Worm (Caenorhabditis elegans) whole organism, L1 larva: ENCODE data around the gene clec-35.

Experiments used
- F16B12.6 ChIP-seq: fragments of 150-350 bp; optimal IDR thresholded peaks from 2 replicates; lab custom pipeline; 2014; ENCODE audit warnings: missing biosample characterization, missing genetic modification characterization
- Y116A8C.19 ChIP-seq: sonication (generic microtip); optimal IDR thresholded peaks from 2 replicates; lab custom pipeline; 2016; ENCODE audit warnings: missing compliant biosample characterization, missing genetic modification characterization, borderline replicate concordance
- aha-1 ChIP-seq: fragments of 150-350 bp; optimal IDR thresholded peaks from 2 replicates; lab custom pipeline; 2014; ENCODE audit warnings: missing biosample characterization, missing genetic modification characterization
- alr-1 ChIP-seq: fragments of 200-800 bp; sonication (Bioruptor generic); optimal IDR thresholded peaks from 2 replicates; lab custom pipeline; 2018; ENCODE audit warnings: borderline replicate concordance, mild to moderate bottlenecking, missing genetic modification characterization, missing compliant biosample characterization
- ama-1 ChIP-seq: fragments of 150-350 bp; optimal IDR thresholded peaks from 2 replicates; lab custom pipeline; 2014
- blmp-1 ChIP-seq: fragments of 150-350 bp; optimal IDR thresholded peaks from 2 replicates; lab custom pipeline; 2014; ENCODE audit warnings: missing biosample characterization, missing genetic modification characterization
- ceh-63 ChIP-seq: fragments of 200-800 bp; sonication (Bioruptor generic); optimal IDR thresholded peaks from 2 replicates; lab custom pipeline; 2018; ENCODE audit warnings: mild to moderate bottlenecking, missing genetic modification characterization, missing compliant biosample characterization
- ceh-8 ChIP-seq: fragments of 200-800 bp; sonication (Bioruptor generic); optimal IDR thresholded peaks from 2 replicates; lab custom pipeline; 2018; ENCODE audit warnings: mild to moderate bottlenecking, missing genetic modification characterization, moderate library complexity, missing compliant biosample characterization
- ceh-90 ChIP-seq: sonication (generic microtip); optimal IDR thresholded peaks from 2 replicates; lab custom pipeline; 2016; ENCODE audit warnings: missing genetic modification characterization, missing compliant biosample characterization
- dpl-1 ChIP-seq, 3 experiments: fragments of 150-350 bp in 2 of 3; sonication (generic microtip) in 1 of 3; optimal IDR thresholded peaks; 2 replicates each; lab custom pipeline; 2014 to 2017; ENCODE audit warnings: missing biosample characterization in 3 of 3, missing genetic modification characterization in 3 of 3, missing genetic modification reagents in 3 of 3
- dsc-1 ChIP-seq: sonication (generic microtip); optimal IDR thresholded peaks from 2 replicates; lab custom pipeline; 2016; ENCODE audit warnings: mild to moderate bottlenecking, missing genetic modification characterization, missing compliant biosample characterization
- efl-1 ChIP-seq, 4 experiments: fragments of 150-350 bp; optimal IDR thresholded peaks in 3 of 4; peaks in 1 of 4; 1 replicate in 1 of 4; 2 replicates in 3 of 4; lab custom pipeline; 2014; ENCODE audit warnings: missing biosample characterization in 2 of 4, missing genetic modification characterization in 2 of 4, missing genetic modification reagents in 2 of 4
- efl-3 ChIP-seq: fragments of 200-800 bp; sonication (Bioruptor generic); optimal IDR thresholded peaks from 2 replicates; lab custom pipeline; 2018; ENCODE audit warnings: mild to moderate bottlenecking, missing genetic modification characterization, missing compliant biosample characterization
- egl-13 ChIP-seq: sonication (generic microtip); optimal IDR thresholded peaks from 2 replicates; lab custom pipeline; 2016; ENCODE audit warnings: missing genotype, missing genetic modification reagents, missing genetic modification characterization, missing compliant biosample characterization
- egl-27 ChIP-seq, 2 experiments: fragments of 150-350 bp in 1 of 2; sonication (generic microtip); optimal IDR thresholded peaks; 3 replicates each; lab custom pipeline; 2017 to 2018; ENCODE audit warnings: missing biosample characterization in 2 of 2, missing genetic modification characterization in 2 of 2, missing genetic modification reagents in 2 of 2
- elt-3 ChIP-seq, 6 experiments: fragments of 150-350 bp in 1 of 6; sonication (generic microtip); optimal IDR thresholded peaks; 2 replicates each; lab custom pipeline; 2017 to 2018; ENCODE audit warnings: missing biosample characterization in 6 of 6, missing genetic modification characterization in 6 of 6, inconsistent platforms in 1 of 6
- fkh-10 ChIP-seq: sonication (generic microtip); optimal IDR thresholded peaks from 2 replicates; lab custom pipeline; 2017; ENCODE audit warnings: missing biosample characterization, missing genetic modification reagents, missing genetic modification characterization
- fkh-8 ChIP-seq: sonication (generic microtip); optimal IDR thresholded peaks from 2 replicates; lab custom pipeline; 2016; ENCODE audit warnings: mild to moderate bottlenecking, missing genetic modification characterization, missing compliant biosample characterization
- hlh-4 ChIP-seq: sonication (generic microtip); optimal IDR thresholded peaks from 2 replicates; lab custom pipeline; 2016; ENCODE audit warnings: mild to moderate bottlenecking, missing genetic modification characterization, missing compliant biosample characterization
- lin-14 ChIP-seq: fragments of 200-800 bp; sonication (Bioruptor generic); optimal IDR thresholded peaks from 2 replicates; lab custom pipeline; 2018; ENCODE audit warnings: mild to moderate bottlenecking, missing genetic modification characterization, moderate library complexity, missing compliant biosample characterization
- lin-15B ChIP-seq: fragments of 150-350 bp; sonication (generic microtip); optimal IDR thresholded peaks from 3 replicates; lab custom pipeline; 2014; ENCODE audit warnings: missing biosample characterization, missing genetic modification characterization
- lir-3 ChIP-seq: sonication (generic microtip); optimal IDR thresholded peaks from 2 replicates; lab custom pipeline; 2016; ENCODE audit warnings: mild to moderate bottlenecking, missing genetic modification characterization, moderate library complexity, missing compliant biosample characterization; ENCODE audit not compliant: poor library complexity
- lsy-2 ChIP-seq, 2 experiments: fragments of 150-350 bp; optimal IDR thresholded peaks; 2 replicates each; lab custom pipeline; 2014; ENCODE audit warnings: missing biosample characterization in 2 of 2, missing genetic modification characterization in 2 of 2
- mdl-1 ChIP-seq, 2 experiments: fragments of 150-350 bp; optimal IDR thresholded peaks; 2 replicates each; lab custom pipeline; 2014 to 2017; ENCODE audit warnings: missing biosample characterization in 2 of 2, missing genetic modification characterization in 2 of 2, inconsistent platforms in 1 of 2
- nhr-12 ChIP-seq: sonication (generic microtip); optimal IDR thresholded peaks from 2 replicates; lab custom pipeline; 2017; ENCODE audit warnings: missing biosample characterization, missing genetic modification characterization
- nhr-20 ChIP-seq: sonication (generic microtip); optimal IDR thresholded peaks from 2 replicates; lab custom pipeline; 2016; ENCODE audit warnings: mild to moderate bottlenecking, missing genetic modification characterization, missing compliant biosample characterization
- nhr-237 ChIP-seq: fragments of 150-350 bp; optimal IDR thresholded peaks from 2 replicates; lab custom pipeline; 2014; ENCODE audit warnings: missing biosample characterization, missing genetic modification characterization
- nhr-47 ChIP-seq: sonication (generic microtip); optimal IDR thresholded peaks from 2 replicates; lab custom pipeline; 2016; ENCODE audit warnings: mild to moderate bottlenecking, missing genetic modification characterization, moderate library complexity, missing compliant biosample characterization
- nhr-71 ChIP-seq: sonication (generic microtip); optimal IDR thresholded peaks from 2 replicates; lab custom pipeline; 2016; ENCODE audit warnings: mild to moderate bottlenecking, missing genetic modification characterization, moderate library complexity, missing compliant biosample characterization
- nhr-76 ChIP-seq: sonication (generic microtip); optimal IDR thresholded peaks from 2 replicates; lab custom pipeline; 2017; ENCODE audit warnings: missing biosample characterization, missing genetic modification characterization
- nhr-84 ChIP-seq: sonication (generic microtip); optimal IDR thresholded peaks from 2 replicates; lab custom pipeline; 2017; ENCODE audit warnings: missing biosample characterization, missing genetic modification characterization
- nhr-90 ChIP-seq: sonication (generic microtip); optimal IDR thresholded peaks from 2 replicates; lab custom pipeline; 2016; ENCODE audit warnings: mild to moderate bottlenecking, missing genetic modification characterization, missing compliant biosample characterization; ENCODE audit not compliant: poor library complexity
- pag-3 ChIP-seq: sonication (generic microtip); optimal IDR thresholded peaks from 2 replicates; lab custom pipeline; 2017; ENCODE audit warnings: missing genetic modification characterization, mild to moderate bottlenecking, missing compliant biosample characterization, antibody characterized with exemption, borderline replicate concordance; ENCODE audit not compliant: insufficient read depth
- snpc-4 ChIP-seq: fragments of 150-350 bp; optimal IDR thresholded peaks from 2 replicates; lab custom pipeline; 2014; ENCODE audit warnings: missing biosample characterization, missing genetic modification characterization
- sox-4 ChIP-seq: sonication (generic microtip); optimal IDR thresholded peaks from 2 replicates; lab custom pipeline; 2016; ENCODE audit warnings: missing genetic modification characterization, missing compliant biosample characterization
- sptf-1 ChIP-seq: fragments of 150-350 bp; optimal IDR thresholded peaks from 2 replicates; lab custom pipeline; 2014; ENCODE audit warnings: missing biosample characterization, missing genetic modification characterization
- sup-37 ChIP-seq: fragments of 200-800 bp; sonication (Bioruptor generic); optimal IDR thresholded peaks from 2 replicates; lab custom pipeline; 2018; ENCODE audit warnings: mild to moderate bottlenecking, missing genetic modification characterization, missing compliant biosample characterization
- tbx-2 ChIP-seq: sonication (generic microtip); optimal IDR thresholded peaks from 2 replicates; lab custom pipeline; 2016; ENCODE audit warnings: missing genetic modification characterization, missing compliant biosample characterization
- unc-30 ChIP-seq: sonication (generic microtip); optimal IDR thresholded peaks from 2 replicates; lab custom pipeline; 2017; ENCODE audit warnings: missing biosample characterization, missing genetic modification characterization
- unc-98 ChIP-seq: fragments of 200-800 bp; sonication (Bioruptor generic); IDR thresholded peaks from 2 replicates; pipeline ENCODE4 v1.3.6; 2022; ENCODE audit warnings: missing genetic modification characterization, missing compliant biosample characterization
- vab-15 ChIP-seq: sonication (generic microtip); optimal IDR thresholded peaks from 2 replicates; lab custom pipeline; 2017; ENCODE audit warnings: missing genotype, mild to moderate bottlenecking, missing genetic modification characterization, missing compliant biosample characterization
- zag-1 ChIP-seq: fragments of 150-350 bp; optimal IDR thresholded peaks from 2 replicates; lab custom pipeline; 2014; ENCODE audit warnings: missing biosample characterization, missing genetic modification characterization
- zip-4 ChIP-seq: fragments of 200-800 bp; sonication (Bioruptor generic); optimal IDR thresholded peaks from 2 replicates; lab custom pipeline; 2018; ENCODE audit warnings: mild to moderate bottlenecking, missing genetic modification characterization, moderate library complexity, missing compliant biosample characterization
- ztf-11 ChIP-seq, 2 experiments: sonication (generic microtip); optimal IDR thresholded peaks; 2 replicates each; lab custom pipeline; 2016 to 2017; ENCODE audit warnings: missing genetic modification characterization in 2 of 2, missing biosample characterization in 1 of 2, missing compliant biosample characterization in 1 of 2

Gene clec-35

DNA sequence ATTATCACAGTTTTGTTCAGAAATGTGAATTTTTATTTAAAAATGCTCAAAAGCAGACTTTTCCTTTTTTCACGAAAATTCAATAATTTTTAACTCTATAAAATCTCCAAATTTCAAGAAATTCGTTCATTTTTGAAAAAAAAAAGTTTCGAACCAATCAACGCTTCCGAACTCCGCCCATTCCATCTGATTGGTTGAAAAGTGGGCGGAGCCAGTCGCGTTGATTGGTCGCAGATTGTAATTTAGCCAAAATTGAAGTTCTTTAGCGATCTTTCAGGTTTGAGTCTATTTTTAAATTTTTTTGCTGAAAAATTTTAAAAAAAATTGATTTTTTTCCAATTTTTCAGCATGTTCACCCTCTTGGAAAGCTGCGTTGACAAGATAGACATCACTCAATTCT is 41.5 kb downstream of the clec-35 start:
- TF ChIP-seq sup-37 (GFP tag; lab: Kevin White, UChicago) (no peak), hlh-4 (tag; lab: Kevin White, UChicago) (no peak), fkh-8 (tag; lab: Kevin White, UChicago) (no peak), egl-27 (tag; optimal IDR thresholded peaks at IDR 0.05; lab: Kevin White, UChicago) (no peak), elt-3 (tag; optimal IDR thresholded peaks at IDR 0.05; lab: Kevin White, UChicago) (no peak), nhr-20 (tag; lab: Kevin White, UChicago) (no peak), nhr-71 (no peak), ceh-90 (tag; lab: Kevin White, UChicago) (no peak), snpc-4 (tag; lab: Kevin White, UChicago) (no peak), nhr-84 (no peak), fkh-10 (no peak), ceh-8 (no peak), nhr-47 (no peak), egl-13 (tag; lab: Kevin White, UChicago) (no peak), nhr-90 (tag; lab: Kevin White, UChicago) (no peak), zip-4 (GFP tag; lab: Kevin White, UChicago) (no peak), unc-30 (no peak), sptf-1 (tag; lab: Kevin White, UChicago) (no peak), nhr-237 (no peak)

DNA sequence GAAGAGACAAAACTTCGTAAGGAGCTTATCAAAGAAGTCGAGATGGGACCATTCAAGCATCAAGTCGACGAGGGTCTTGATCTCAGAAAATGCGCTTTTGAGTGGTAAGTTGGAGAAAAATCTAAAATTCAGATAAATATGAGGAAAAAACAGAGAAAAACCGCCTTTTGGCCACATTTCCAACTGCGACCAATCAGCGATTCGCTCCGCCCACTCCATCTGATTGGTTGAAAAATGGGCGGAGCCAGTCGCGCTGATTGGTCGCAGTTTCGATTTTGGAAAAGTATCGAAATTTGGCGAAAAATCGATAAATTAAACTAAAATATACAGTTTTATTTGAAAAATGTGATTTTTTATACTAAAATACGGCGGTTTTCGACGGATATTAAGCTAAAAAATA is 42.0 kb downstream of the clec-35 start:
- TF ChIP-seq alr-1 (no peak), Y116A8C.19 (tag; lab: Kevin White, UChicago) (no peak), dsc-1 (tag; lab: Kevin White, UChicago) (no peak), efl-3 (GFP tag; lab: Kevin White, UChicago) (no peak), lsy-2 (tag; optimal IDR thresholded peaks at IDR 0.05; lab: Kevin White, UChicago) (no peak), zag-1 (no peak), efl-1 (optimal IDR thresholded peaks at IDR 0.05; lab: Kevin White, UChicago) (no peak), efl-1 (GFP tag; optimal IDR thresholded peaks at IDR 0.05 in 1 of 2; lab: Kevin White, UChicago) (no peak), zip-4 (GFP tag; lab: Kevin White, UChicago) (no peak), ztf-11 (tag; optimal IDR thresholded peaks at IDR 0.05; lab: Kevin White, UChicago) (no peak), pag-3 (tag; lab: Kevin White, UChicago) (no peak), lir-3 (tag; lab: Kevin White, UChicago) (no peak), nhr-76 (tag; lab: Kevin White, UChicago) (no peak), tbx-2 (tag; lab: Kevin White, UChicago) (no peak), mdl-1 (tag; optimal IDR thresholded peaks at IDR 0.05; lab: Kevin White, UChicago) (no peak), nhr-90 (tag; lab: Kevin White, UChicago) (no peak), unc-30 (no peak), ama-1 (lab: Kevin White, UChicago) (no peak), lin-14 (GFP tag; lab: Kevin White, UChicago) (no peak)

DNA sequence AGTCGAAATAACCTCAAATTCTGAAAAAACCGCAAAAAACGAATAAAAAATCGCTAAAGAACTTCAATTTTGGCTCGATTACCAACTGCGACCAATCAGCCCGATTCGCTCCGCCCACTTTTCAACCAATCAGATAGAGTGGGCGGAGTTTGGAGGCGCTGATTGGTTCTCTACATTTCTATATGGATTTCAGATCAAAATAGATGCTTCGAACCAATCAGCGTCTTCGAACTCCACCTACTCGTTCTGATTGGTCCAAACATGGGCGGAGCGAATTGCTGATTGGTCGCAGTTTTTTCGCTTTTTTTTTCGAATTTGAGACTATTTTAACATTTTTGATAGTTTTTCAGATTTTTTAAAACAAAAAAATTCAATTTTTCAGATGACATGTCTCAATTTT is 45.7 kb downstream of the clec-35 start:
- no peak for TF ChIP-seq blmp-1
- TF ChIP-seq nhr-12 = no peak
- no peak for TF ChIP-seq aha-1 (tag; lab: Kevin White, UChicago)
- TF ChIP-seq unc-98 = no peak
- TF ChIP-seq nhr-237 = no peak
- no peak for TF ChIP-seq elt-3 (tag; optimal IDR thresholded peaks at IDR 0.05; lab: Kevin White, UChicago)
- no peak for TF ChIP-seq vab-15 (tag; lab: Kevin White, UChicago)
- no peak for TF ChIP-seq zag-1
- no peak for TF ChIP-seq dpl-1 (GFP tag; optimal IDR thresholded peaks at IDR 0.05; lab: Kevin White, UChicago)
- TF ChIP-seq hlh-4 (tag; lab: Kevin White, UChicago) = no peak
- TF ChIP-seq zip-4 (GFP tag; lab: Kevin White, UChicago) = no peak
- TF ChIP-seq alr-1 = no peak
- TF ChIP-seq lin-15B (tag; lab: Kevin White, UChicago) = no peak
- TF ChIP-seq ceh-63 (GFP tag; lab: Kevin White, UChicago) = no peak
- no peak for TF ChIP-seq F16B12.6 (tag; lab: Kevin White, UChicago)
- TF ChIP-seq sox-4 (tag; lab: Kevin White, UChicago) = no peak
- TF ChIP-seq, all 84 proteins: peak for 0
